Fruit fly (Drosophila melanogaster) whole organism, prepupa: Measurements from ENCODE around the gene Nedd8.

Source experiments
- Blimp-1 ChIP-seq: fragments of 200-800 bp; sonication (Bioruptor generic); optimal IDR thresholded peaks from 3 replicates; lab custom pipeline; 2017; ENCODE audit warnings: missing biosample characterization, missing genetic modification characterization, mild to moderate bottlenecking, moderate library complexity, missing genetic modification reagents
- CG11294 ChIP-seq: fragments of 200-800 bp; sonication (Bioruptor generic); IDR thresholded peaks from 2 replicates; pipeline ENCODE4 v1.3.6; 2022; ENCODE audit warnings: missing biosample characterization, missing genetic modification characterization
- CG1621 ChIP-seq: fragments of 200-800 bp; sonication (Bioruptor generic); optimal IDR thresholded peaks from 3 replicates; lab custom pipeline; 2018; ENCODE audit warnings: missing biosample characterization, mild to moderate bottlenecking, missing genetic modification characterization
- CG31627 ChIP-seq: fragments of 200-800 bp; sonication (Bioruptor generic); optimal IDR thresholded peaks from 3 replicates; lab custom pipeline; 2016; ENCODE audit warnings: missing biosample characterization, missing genetic modification characterization
- CG4318 ChIP-seq: fragments of 200-800 bp; sonication (Bioruptor generic); optimal IDR thresholded peaks from 3 replicates; lab custom pipeline; 2017; ENCODE audit warnings: missing biosample characterization, mild to moderate bottlenecking, missing genetic modification characterization
- CG6163 ChIP-seq: fragments of 200-800 bp; sonication (Bioruptor generic); IDR thresholded peaks from 3 replicates; pipeline ENCODE4 v1.3.6; 2022; ENCODE audit warnings: missing biosample characterization, missing genetic modification characterization
- CG6792 ChIP-seq: fragments of 200-800 bp; sonication (Bioruptor generic); optimal IDR thresholded peaks from 3 replicates; lab custom pipeline; 2016; ENCODE audit warnings: missing biosample characterization, missing genetic modification characterization
- CG6808 ChIP-seq: fragments of 200-800 bp; sonication (Bioruptor generic); optimal IDR thresholded peaks from 3 replicates; lab custom pipeline; 2017; ENCODE audit warnings: missing biosample characterization, missing genetic modification characterization, mild to moderate bottlenecking, moderate library complexity, missing genetic modification reagents
- CG6854 ChIP-seq: fragments of 200-800 bp; sonication (Bioruptor generic); optimal IDR thresholded peaks from 2 replicates; lab custom pipeline; 2017; ENCODE audit warnings: missing biosample characterization, mild to moderate bottlenecking, missing genetic modification characterization
- CG8119 ChIP-seq: fragments of 200-800 bp; sonication (Bioruptor generic); IDR thresholded peaks from 3 replicates; pipeline ENCODE4 v1.3.6; 2022; ENCODE audit warnings: missing biosample characterization, missing genetic modification characterization
- CG8632 ChIP-seq: fragments of 200-800 bp; sonication (Bioruptor generic); optimal IDR thresholded peaks from 3 replicates; lab custom pipeline; 2016; ENCODE audit warnings: missing biosample characterization, missing genetic modification characterization
- Eip75B ChIP-seq: fragments of 200-800 bp; sonication (Bioruptor generic); optimal IDR thresholded peaks from 3 replicates; lab custom pipeline; 2016; ENCODE audit warnings: missing biosample characterization, missing genetic modification characterization
- Eip78C ChIP-seq: fragments of 200-800 bp; sonication (Bioruptor generic); peaks from one replicate; lab custom pipeline; 2016; ENCODE audit warnings: missing biosample characterization, missing genetic modification characterization
- Ets96B ChIP-seq: fragments of 200-800 bp; optimal IDR thresholded peaks from 2 replicates; lab custom pipeline; 2019; ENCODE audit warnings: missing biosample characterization, mild to moderate bottlenecking, missing genetic modification characterization, moderate library complexity
- Gug ChIP-seq: fragments of 200-800 bp; sonication (Bioruptor generic); IDR thresholded peaks from 2 replicates; pipeline ENCODE4 v1.3.6; 2022; ENCODE audit warnings: missing biosample characterization, missing genetic modification characterization
- Hr39 ChIP-seq: fragments of 200-800 bp; sonication (Bioruptor generic); optimal IDR thresholded peaks from 2 replicates; lab custom pipeline; 2016; ENCODE audit warnings: missing biosample characterization, missing genetic modification characterization
- Lpt ChIP-seq: fragments of 200-800 bp; sonication (Bioruptor generic); optimal IDR thresholded peaks from 3 replicates; lab custom pipeline; 2016; ENCODE audit warnings: missing biosample characterization, missing genetic modification characterization
- Smox ChIP-seq: fragments of 200-800 bp; sonication (Bioruptor generic); optimal IDR thresholded peaks from 3 replicates; lab custom pipeline; 2016; ENCODE audit warnings: missing biosample characterization, missing genetic modification characterization
- Sox14 ChIP-seq: fragments of 200-800 bp; sonication (Bioruptor generic); optimal IDR thresholded peaks from 3 replicates; lab custom pipeline; 2016; ENCODE audit warnings: missing biosample characterization, missing genetic modification characterization
- acj6 ChIP-seq: fragments of 200-800 bp; sonication (Bioruptor generic); optimal IDR thresholded peaks from 3 replicates; lab custom pipeline; 2016; ENCODE audit warnings: missing biosample characterization, missing genetic modification characterization
- cyc ChIP-seq: fragments of 200-800 bp; sonication (Bioruptor generic); optimal IDR thresholded peaks from 3 replicates; lab custom pipeline; 2016; ENCODE audit warnings: missing biosample characterization, missing genetic modification characterization
- dsx ChIP-seq: fragments of 200-800 bp; optimal IDR thresholded peaks from 3 replicates; lab custom pipeline; 2019; ENCODE audit warnings: missing biosample characterization, mild to moderate bottlenecking, missing genetic modification characterization, moderate library complexity; ENCODE audit not compliant: poor library complexity, severe bottlenecking
- eg ChIP-seq: fragments of 200-800 bp; sonication (Bioruptor generic); IDR thresholded peaks from 3 replicates; pipeline ENCODE4 v1.3.6; 2022; ENCODE audit warnings: missing biosample characterization, missing genetic modification characterization
- esn ChIP-seq: fragments of 200-800 bp; sonication (Bioruptor generic); optimal IDR thresholded peaks from 2 replicates; lab custom pipeline; 2016; ENCODE audit warnings: missing biosample characterization, mild to moderate bottlenecking, missing genetic modification characterization, moderate library complexity
- fd85E ChIP-seq: fragments of 200-800 bp; sonication (Bioruptor generic); optimal IDR thresholded peaks from 3 replicates; lab custom pipeline; 2016; ENCODE audit warnings: missing biosample characterization, missing genetic modification characterization
- fkh ChIP-seq: fragments of 200-800 bp; sonication (Bioruptor generic); optimal IDR thresholded peaks from 3 replicates; lab custom pipeline; 2017; ENCODE audit warnings: missing biosample characterization, mild to moderate bottlenecking, missing genetic modification characterization, moderate library complexity
- salr ChIP-seq, 2 experiments: fragments of 200-800 bp; sonication (Bioruptor generic); optimal IDR thresholded peaks; 3 replicates each; lab custom pipeline; 2016 to 2018; ENCODE audit warnings: missing biosample characterization in 2 of 2, missing genetic modification characterization in 2 of 2, mild to moderate bottlenecking in 1 of 2
- spab ChIP-seq: fragments of 200-800 bp; sonication (Bioruptor generic); optimal IDR thresholded peaks from 2 replicates; lab custom pipeline; 2017; ENCODE audit warnings: missing biosample characterization, mild to moderate bottlenecking, missing genetic modification characterization, missing genetic modification reagents
- ss ChIP-seq, 2 experiments: fragments of 200-800 bp; sonication (Bioruptor generic); optimal IDR thresholded peaks; 2 replicates in 1 of 2; 3 replicates in 1 of 2; lab custom pipeline; 2017 to 2018; ENCODE audit warnings: mild to moderate bottlenecking in 2 of 2, missing biosample characterization in 2 of 2, missing genetic modification characterization in 2 of 2, moderate library complexity in 1 of 2
- topi ChIP-seq: fragments of 200-800 bp; sonication (Bioruptor generic); optimal IDR thresholded peaks from 3 replicates; lab custom pipeline; 2016; ENCODE audit warnings: missing biosample characterization, missing genetic modification characterization
- vri ChIP-seq: fragments of 200-800 bp; sonication (Bioruptor generic); optimal IDR thresholded peaks from 3 replicates; lab custom pipeline; 2016; ENCODE audit warnings: missing biosample characterization, mild to moderate bottlenecking, missing genetic modification characterization

Nedd8 gene

DNA sequence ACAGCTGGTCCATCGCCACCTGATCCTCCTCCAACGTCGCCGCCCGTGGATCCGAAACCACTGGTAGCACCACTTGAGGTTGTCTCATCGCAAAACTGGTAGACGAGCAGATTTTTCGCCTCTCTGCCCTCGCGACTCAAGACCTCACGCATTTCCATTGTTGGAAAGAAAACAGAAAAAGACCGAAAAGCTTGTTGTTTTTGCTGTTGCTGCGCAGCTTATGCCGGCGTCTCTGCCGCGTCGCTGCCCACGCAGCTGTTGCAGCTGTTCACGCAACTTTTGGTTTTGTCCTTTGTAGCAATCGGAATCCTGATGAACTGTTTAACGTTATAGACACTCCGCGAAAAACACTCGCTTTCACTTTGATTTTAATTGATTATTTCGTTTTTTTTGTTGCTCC is 8.3 kb downstream of the Nedd8 start:
- TF ChIP-seq CG6854 (GFP tag; lab: Kevin White, UChicago) = peak; percentile 38
- peak; percentile 68 to 69 for TF ChIP-seq ss (GFP tag; optimal IDR thresholded peaks at IDR 0.05; lab: Kevin White, UChicago)
- peak; percentile 43 for TF ChIP-seq CG6808 (GFP tag; lab: Kevin White, UChicago)
- no peak for TF ChIP-seq topi (GFP tag; lab: Kevin White, UChicago)
- peak; percentile 46 for TF ChIP-seq dsx (GFP tag; lab: Kevin White, UChicago)
- no peak for TF ChIP-seq CG11294
- peak; percentile 42 for TF ChIP-seq Eip78C
- TF ChIP-seq, all 60 proteins: peak for 5

DNA sequence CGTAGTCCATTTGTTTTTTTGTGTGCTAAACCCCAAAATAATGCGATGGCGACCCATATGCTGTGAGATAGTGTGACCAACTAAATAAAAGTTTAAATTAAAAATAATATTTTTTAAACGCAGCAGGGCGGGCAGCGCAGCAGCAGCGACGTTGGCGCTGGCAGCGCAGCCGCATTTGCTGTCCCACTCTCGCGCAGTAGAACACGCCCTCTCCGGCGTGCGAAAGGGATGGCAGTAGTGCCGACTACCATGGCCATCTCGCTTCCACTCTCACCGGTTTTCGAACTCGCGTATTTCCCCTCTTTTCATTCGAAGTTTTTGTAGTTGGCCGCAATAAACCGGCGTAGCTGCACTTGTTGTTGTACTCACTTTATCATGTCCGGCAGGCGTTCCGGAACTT is 15.6 kb downstream of the Nedd8 start:
- TF ChIP-seq CG11294 (no peak), CG1621 (tag; lab: Kevin White, UChicago) (peak; percentile 99), CG6163 (GFP tag; lab: Robert Waterston, UW) (peak; percentile 49; the same call in 1 of the 3 replicates), Hr39 (GFP tag; lab: Kevin White, UChicago) (no peak), CG6792 (GFP tag; lab: Kevin White, UChicago) (no peak), spab (no peak), vri (no peak), esn (GFP tag; lab: Kevin White, UChicago) (peak; percentile 8), Sox14 (GFP tag; lab: Kevin White, UChicago) (no peak), cyc (no peak), Gug (no peak), Lpt (GFP tag; lab: Kevin White, UChicago) (no peak)

dm6 chr2L:18934588-18934987 is 17.0 kb downstream of the Nedd8 start:
- TF ChIP-seq Eip78C (no peak), Smox (GFP tag; lab: Kevin White, UChicago) (no peak), fd85E (GFP tag; lab: Kevin White, UChicago) (no peak), Gug (no peak), salr (GFP tag; optimal IDR thresholded peaks at IDR 0.05; lab: Kevin White, UChicago) (no peak), CG8632 (GFP tag; lab: Kevin White, UChicago) (no peak), Lpt (GFP tag; lab: Kevin White, UChicago) (no peak), ss (GFP tag; optimal IDR thresholded peaks at IDR 0.05; lab: Kevin White, UChicago) (no peak), Sox14 (GFP tag; lab: Kevin White, UChicago) (no peak), eg (GFP tag; lab: Robert Waterston, UW) (no peak), CG31627 (GFP tag; lab: Kevin White, UChicago) (no peak), acj6 (GFP tag; lab: Kevin White, UChicago) (no peak), CG11294 (no peak), Blimp-1 (GFP tag; lab: Kevin White, UChicago) (no peak), CG4318 (GFP tag; lab: Kevin White, UChicago) (no peak), dsx (GFP tag; lab: Kevin White, UChicago) (no peak), fkh (GFP tag; lab: Kevin White, UChicago) (no peak), cyc (no peak), Eip75B (GFP tag; lab: Kevin White, UChicago) (no peak), esn (GFP tag; lab: Kevin White, UChicago) (no peak)

DNA sequence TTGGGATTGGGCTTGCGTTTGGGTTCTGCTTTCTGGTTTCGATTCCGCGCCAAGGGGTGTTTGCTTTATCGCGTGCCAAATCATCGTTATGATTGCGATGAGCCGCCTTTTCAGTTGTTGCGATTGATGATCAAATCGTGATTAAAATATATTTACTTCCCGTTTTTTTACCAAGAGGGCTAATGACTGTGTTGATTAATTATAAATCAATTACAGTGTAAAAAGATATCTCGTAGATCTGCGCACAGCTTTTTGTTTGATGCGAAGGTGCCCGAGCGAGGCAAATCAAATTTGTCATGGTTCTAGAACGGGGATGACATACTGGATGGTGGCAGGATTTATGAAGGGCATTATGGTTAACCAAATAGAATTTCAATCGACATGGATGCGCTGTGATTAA is 17.8 kb downstream of the Nedd8 start:
- TF ChIP-seq Ets96B (tag; lab: Kevin White, UChicago) (no peak), CG31627 (GFP tag; lab: Kevin White, UChicago) (no peak)

DNA sequence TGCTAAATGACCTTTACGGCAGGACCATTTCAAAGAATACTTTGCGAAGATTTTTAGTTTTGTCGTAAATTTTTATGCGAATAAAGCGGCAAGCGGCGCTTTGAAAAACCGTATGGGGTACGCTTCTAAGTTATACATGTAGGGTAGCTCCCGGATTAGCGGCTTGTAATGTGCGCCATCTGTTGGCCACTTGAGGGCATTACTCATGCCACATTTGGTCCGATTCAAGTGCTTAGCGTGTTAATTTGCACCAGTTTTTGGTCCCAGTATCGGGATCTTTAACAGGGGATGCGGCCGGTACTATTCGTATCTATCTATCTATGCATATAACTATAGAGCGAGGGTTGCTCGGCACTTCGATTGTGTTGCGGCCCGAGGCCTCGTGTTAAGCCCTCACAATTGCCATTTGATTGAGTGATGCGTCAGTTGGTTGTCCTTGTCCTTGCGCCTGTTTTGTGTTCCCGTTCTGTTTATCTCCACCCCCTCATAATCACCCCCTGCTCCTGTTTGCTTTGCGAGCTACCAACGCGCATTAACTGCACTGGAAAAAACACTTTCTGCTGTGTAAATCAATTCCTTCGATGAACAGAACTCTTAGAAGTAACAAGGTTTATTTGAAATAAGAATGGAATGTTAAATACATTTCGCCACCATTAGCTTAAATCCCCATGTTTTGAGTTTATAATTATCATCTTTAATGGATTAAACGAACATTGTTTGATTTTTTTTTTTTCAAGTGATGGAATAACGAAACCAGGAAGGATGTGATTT is 21.1 kb downstream of the Nedd8 start:
- peak; percentile 33 for TF ChIP-seq Eip78C
- TF ChIP-seq CG8119 = no peak
